Worm (Caenorhabditis elegans) whole organism, L2 larva: ENCODE results near the gene srh-40.

ENCODE experiments used
- C34F6.9 ChIP-seq: fragments of 150-350 bp; optimal IDR thresholded peaks from 2 replicates; lab custom pipeline; 2014; ENCODE audit warnings: missing biosample characterization, missing genetic modification characterization
- F13H6.1 ChIP-seq: sonication (generic microtip); optimal IDR thresholded peaks from 2 replicates; lab custom pipeline; 2016; ENCODE audit warnings: missing genetic modification characterization, missing compliant biosample characterization
- R02D3.7 ChIP-seq: fragments of 150-350 bp; optimal IDR thresholded peaks from 2 replicates; lab custom pipeline; 2014; ENCODE audit warnings: missing biosample characterization, missing genetic modification characterization
- Y55F3AM.14 ChIP-seq: fragments of 200-800 bp; sonication (Bioruptor generic); optimal IDR thresholded peaks from 2 replicates; lab custom pipeline; 2018; ENCODE audit warnings: mild to moderate bottlenecking, missing genetic modification characterization, missing compliant biosample characterization
- ZK546.5 ChIP-seq: sonication (generic microtip); optimal IDR thresholded peaks from 2 replicates; lab custom pipeline; 2017; ENCODE audit warnings: missing biosample characterization, missing genetic modification characterization
- alr-1 ChIP-seq: fragments of 150-350 bp; optimal IDR thresholded peaks from 2 replicates; lab custom pipeline; 2014; ENCODE audit warnings: missing biosample characterization, missing genetic modification characterization
- aly-2 ChIP-seq: fragments of 150-350 bp; optimal IDR thresholded peaks from 2 replicates; lab custom pipeline; 2014; ENCODE audit warnings: missing biosample characterization, missing genetic modification characterization
- ama-1 ChIP-seq: fragments of 150-350 bp; optimal IDR thresholded peaks from 2 replicates; lab custom pipeline; 2018; ENCODE audit warnings: inconsistent platforms
- blmp-1 ChIP-seq: sonication (generic microtip); optimal IDR thresholded peaks from 2 replicates; lab custom pipeline; 2017; ENCODE audit warnings: missing genetic modification characterization, mild to moderate bottlenecking, missing compliant biosample characterization, antibody characterized with exemption, moderate library complexity; ENCODE audit not compliant: insufficient read depth
- ceh-16 ChIP-seq: fragments of 150-350 bp; optimal IDR thresholded peaks from 2 replicates; lab custom pipeline; 2014; ENCODE audit warnings: missing biosample characterization, missing genetic modification characterization
- ceh-82 ChIP-seq: fragments of 150-350 bp; optimal IDR thresholded peaks from 2 replicates; lab custom pipeline; 2014; ENCODE audit warnings: missing biosample characterization, missing genetic modification characterization
- crh-2 ChIP-seq: sonication (generic microtip); optimal IDR thresholded peaks from 2 replicates; lab custom pipeline; 2017; ENCODE audit warnings: missing biosample characterization, missing genetic modification characterization
- dmd-4 ChIP-seq: sonication (generic microtip); optimal IDR thresholded peaks from 2 replicates; lab custom pipeline; 2017; ENCODE audit warnings: missing biosample characterization, missing genetic modification characterization
- egl-27 ChIP-seq: sonication (generic microtip); optimal IDR thresholded peaks from 3 replicates; lab custom pipeline; 2017; ENCODE audit warnings: missing biosample characterization, missing genetic modification reagents, missing genetic modification characterization
- elt-1 ChIP-seq: fragments of 150-350 bp; optimal IDR thresholded peaks from 2 replicates; lab custom pipeline; 2014; ENCODE audit warnings: missing biosample characterization, missing genetic modification characterization
- elt-3 ChIP-seq: sonication (generic microtip); optimal IDR thresholded peaks from 2 replicates; lab custom pipeline; 2017; ENCODE audit warnings: missing biosample characterization, missing genetic modification characterization
- fos-1 ChIP-seq: fragments of 150-350 bp; optimal IDR thresholded peaks from 2 replicates; lab custom pipeline; 2014; ENCODE audit warnings: missing biosample characterization, missing genetic modification characterization
- gmeb-1 ChIP-seq: fragments of 150-350 bp; optimal IDR thresholded peaks from 2 replicates; lab custom pipeline; 2014; ENCODE audit warnings: missing biosample characterization, missing genetic modification characterization
- lin-11 ChIP-seq: fragments of 150-350 bp; sonication (generic microtip); optimal IDR thresholded peaks from 2 replicates; lab custom pipeline; 2014; ENCODE audit warnings: missing biosample characterization, missing genetic modification characterization, inconsistent platforms, mixed read lengths
- lin-13 ChIP-seq: fragments of 150-350 bp; optimal IDR thresholded peaks from 2 replicates; lab custom pipeline; 2014; ENCODE audit warnings: missing biosample characterization, missing genetic modification reagents, missing genetic modification characterization
- lin-39 ChIP-seq: fragments of 150-350 bp; optimal IDR thresholded peaks from 2 replicates; lab custom pipeline; 2014; ENCODE audit warnings: missing biosample characterization, missing genetic modification reagents, missing genetic modification characterization
- lsy-2 ChIP-seq, 2 experiments: fragments of 150-350 bp in 1 of 2; sonication (generic microtip) in 1 of 2; optimal IDR thresholded peaks; 2 replicates each; lab custom pipeline; 2014 to 2017; ENCODE audit warnings: missing biosample characterization in 2 of 2, missing genetic modification characterization in 2 of 2
- mab-5 ChIP-seq: fragments of 150-350 bp; optimal IDR thresholded peaks from 2 replicates; lab custom pipeline; 2014; ENCODE audit warnings: missing biosample characterization, missing genetic modification characterization
- mbf-1 ChIP-seq: sonication (generic microtip); optimal IDR thresholded peaks from 2 replicates; lab custom pipeline; 2017; ENCODE audit warnings: missing biosample characterization, missing genetic modification characterization
- mdl-1 ChIP-seq, 2 experiments: fragments of 150-350 bp in 1 of 2; sonication (generic microtip) in 1 of 2; optimal IDR thresholded peaks; 2 replicates each; lab custom pipeline; 2017; ENCODE audit warnings: missing biosample characterization in 2 of 2, missing genetic modification characterization in 2 of 2
- nhr-10 ChIP-seq: sonication (generic microtip); optimal IDR thresholded peaks from 2 replicates; lab custom pipeline; 2017; ENCODE audit warnings: missing biosample characterization, missing genetic modification characterization
- nhr-11 ChIP-seq: fragments of 150-350 bp; optimal IDR thresholded peaks from 2 replicates; lab custom pipeline; 2014; ENCODE audit warnings: missing biosample characterization, missing genetic modification characterization
- nhr-12 ChIP-seq: fragments of 150-350 bp; optimal IDR thresholded peaks from 2 replicates; lab custom pipeline; 2014; ENCODE audit warnings: missing biosample characterization, missing genetic modification characterization
- nhr-129 ChIP-seq: fragments of 150-350 bp; optimal IDR thresholded peaks from 2 replicates; lab custom pipeline; 2014; ENCODE audit warnings: missing biosample characterization, missing genetic modification characterization
- nhr-21 ChIP-seq: fragments of 150-350 bp; optimal IDR thresholded peaks from 2 replicates; lab custom pipeline; 2014; ENCODE audit warnings: missing biosample characterization, missing genetic modification characterization
- nhr-23 ChIP-seq: fragments of 150-350 bp; optimal IDR thresholded peaks from 2 replicates; lab custom pipeline; 2014; ENCODE audit warnings: missing biosample characterization, missing genetic modification reagents, missing genetic modification characterization
- nhr-237 ChIP-seq: fragments of 150-350 bp; optimal IDR thresholded peaks from 2 replicates; lab custom pipeline; 2014; ENCODE audit warnings: missing biosample characterization, missing genetic modification characterization
- nhr-25 ChIP-seq: fragments of 150-350 bp; sonication (generic microtip); optimal IDR thresholded peaks from 3 replicates; lab custom pipeline; 2014; ENCODE audit warnings: missing biosample characterization, missing genetic modification characterization
- nhr-6 ChIP-seq: fragments of 150-350 bp; optimal IDR thresholded peaks from 2 replicates; lab custom pipeline; 2014; ENCODE audit warnings: missing biosample characterization, missing genetic modification characterization
- nhr-77 ChIP-seq: fragments of 150-350 bp; optimal IDR thresholded peaks from 2 replicates; lab custom pipeline; 2014; ENCODE audit warnings: missing biosample characterization, missing genetic modification characterization
- peb-1 ChIP-seq: fragments of 150-350 bp; optimal IDR thresholded peaks from 2 replicates; lab custom pipeline; 2014; ENCODE audit warnings: missing biosample characterization, missing genetic modification characterization
- sem-4 ChIP-seq: fragments of 150-350 bp; optimal IDR thresholded peaks from 2 replicates; lab custom pipeline; 2014; ENCODE audit warnings: missing biosample characterization, missing genetic modification reagents, missing genetic modification characterization
- skn-1 ChIP-seq: sonication (generic microtip); optimal IDR thresholded peaks from 2 replicates; lab custom pipeline; 2017; ENCODE audit warnings: missing biosample characterization, missing genetic modification characterization
- sma-3 ChIP-seq: sonication (generic microtip); optimal IDR thresholded peaks from 2 replicates; lab custom pipeline; 2016; ENCODE audit warnings: missing genetic modification reagents, missing genetic modification characterization, missing compliant biosample characterization
- sma-9 ChIP-seq, 2 experiments: fragments of 150-350 bp in 1 of 2; sonication (generic microtip) in 1 of 2; optimal IDR thresholded peaks; 2 replicates each; lab custom pipeline; 2014 to 2016; ENCODE audit warnings: missing genetic modification characterization in 2 of 2, mild to moderate bottlenecking in 1 of 2, missing biosample characterization in 1 of 2, missing compliant biosample characterization in 1 of 2, missing genetic modification reagents in 1 of 2, moderate library complexity in 1 of 2
- snpc-4 ChIP-seq: fragments of 150-350 bp; optimal IDR thresholded peaks from 2 replicates; lab custom pipeline; 2014; ENCODE audit warnings: missing biosample characterization, missing genetic modification characterization
- unc-39 ChIP-seq: fragments of 150-350 bp; optimal IDR thresholded peaks from 2 replicates; lab custom pipeline; 2014; ENCODE audit warnings: missing biosample characterization, missing genetic modification characterization
- unc-55 ChIP-seq: fragments of 150-350 bp; sonication (generic microtip); optimal IDR thresholded peaks from 3 replicates; lab custom pipeline; 2014; ENCODE audit warnings: missing biosample characterization, missing genetic modification reagents, missing genetic modification characterization
- unc-62 ChIP-seq: fragments of 150-350 bp; optimal IDR thresholded peaks from 2 replicates; lab custom pipeline; 2014; ENCODE audit warnings: missing biosample characterization, missing genetic modification reagents, missing genetic modification characterization
- zag-1 ChIP-seq: fragments of 150-350 bp; optimal IDR thresholded peaks from 2 replicates; lab custom pipeline; 2014; ENCODE audit warnings: missing biosample characterization, missing genetic modification characterization
- ztf-1 ChIP-seq: fragments of 200-800 bp; sonication (Bioruptor generic); conservative IDR thresholded peaks from 2 replicates; pipeline ENCODE4 v1.3.6; 2022; ENCODE audit warnings: missing genetic modification characterization, missing compliant biosample characterization
- ztf-11 ChIP-seq: sonication (generic microtip); optimal IDR thresholded peaks from 2 replicates; lab custom pipeline; 2017; ENCODE audit warnings: missing biosample characterization, missing genetic modification characterization
- ztf-4 ChIP-seq: fragments of 150-350 bp; optimal IDR thresholded peaks from 2 replicates; lab custom pipeline; 2014; ENCODE audit warnings: missing biosample characterization, missing genetic modification characterization

srh-40 gene

DNA sequence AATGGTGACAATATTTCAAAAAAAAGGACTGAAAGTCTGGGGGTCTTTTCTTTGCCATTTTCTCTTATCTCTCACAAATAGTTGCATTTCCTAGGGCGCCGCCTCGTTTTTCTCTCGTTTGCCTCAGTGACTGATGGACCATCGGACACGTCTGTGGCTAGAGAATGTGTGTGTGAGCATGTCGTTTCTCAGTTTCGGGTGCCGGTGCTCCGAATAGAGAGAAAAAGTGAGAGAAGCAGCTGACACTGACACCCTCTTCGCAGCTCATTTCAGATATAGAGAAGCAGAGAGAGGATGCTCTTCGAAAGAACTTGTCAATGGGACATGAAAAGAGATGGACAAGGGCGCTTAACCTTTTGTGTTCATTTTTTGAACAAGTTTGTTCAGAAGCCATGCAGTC, 45.2 kb downstream of the srh-40 start:
- TF ChIP-seq Y55F3AM.14 (GFP tag; lab: Kevin White, UChicago) (no peak), ZK546.5 (no peak), zag-1 (peak; percentile 47), mab-5 (tag; lab: Kevin White, UChicago) (no peak), ztf-11 (tag; lab: Kevin White, UChicago) (no peak), nhr-23 (no peak), ceh-82 (tag; lab: Kevin White, UChicago) (no peak), elt-1 (no peak), egl-27 (tag; lab: Kevin White, UChicago) (no peak), nhr-237 (tag; lab: Kevin White, UChicago) (no peak), nhr-77 (no peak), ztf-4 (tag; lab: Kevin White, UChicago) (no peak), mdl-1 (tag; optimal IDR thresholded peaks at IDR 0.05; lab: Kevin White, UChicago) (no peak), lin-13 (GFP tag; lab: Kevin White, UChicago) (no peak), gmeb-1 (tag; lab: Kevin White, UChicago) (no peak), nhr-21 (no peak), aly-2 (tag; lab: Kevin White, UChicago) (no peak), sma-3 (GFP tag; lab: Kevin White, UChicago) (no peak), nhr-129 (peak; percentile 48), fos-1 (tag; lab: Kevin White, UChicago) (no peak), snpc-4 (peak; percentile 26), unc-62 (no peak), sma-9 (GFP tag; optimal IDR thresholded peaks at IDR 0.05; lab: Kevin White, UChicago) (no peak), sma-9 (tag; optimal IDR thresholded peaks at IDR 0.05; lab: Kevin White, UChicago) (no peak), dmd-4 (tag; lab: Kevin White, UChicago) (no peak), ama-1 (no peak), R02D3.7 (tag; lab: Kevin White, UChicago) (no peak), peb-1 (tag; lab: Kevin White, UChicago) (no peak), nhr-6 (no peak), blmp-1 (tag; lab: Kevin White, UChicago) (no peak), nhr-25 (tag; lab: Kevin White, UChicago) (no peak), elt-3 (tag; lab: Kevin White, UChicago) (no peak), lin-11 (no peak), crh-2 (tag; lab: Kevin White, UChicago) (no peak), lin-39 (tag; lab: Kevin White, UChicago) (no peak), alr-1 (no peak), unc-39 (tag; lab: Kevin White, UChicago) (no peak), nhr-11 (tag; lab: Kevin White, UChicago) (no peak), nhr-12 (tag; lab: Kevin White, UChicago) (no peak), mbf-1 (tag; lab: Kevin White, UChicago) (no peak), skn-1 (tag; lab: Kevin White, UChicago) (no peak), C34F6.9 (peak; percentile 30), sem-4 (tag; lab: Kevin White, UChicago) (no peak), ceh-16 (no peak), unc-55 (GFP tag; lab: Kevin White, UChicago) (no peak), lsy-2 (tag; optimal IDR thresholded peaks at IDR 0.05; lab: Kevin White, UChicago) (peak in 1 of 2 experiments; percentile 52), F13H6.1 (tag; lab: Kevin White, UChicago) (peak; percentile 18), nhr-10 (tag; lab: Kevin White, UChicago) (no peak), ztf-1 (GFP tag; lab: Robert Waterston, UW) (no peak)
